Worm (Caenorhabditis elegans) whole organism, young adult: ENCODE results near the gene ZK1240.11.
"Not testable (repeated sequence)": the region's sequence is repeated elsewhere in the genome, so short reads cannot be mapped to it uniquely, and the experiment has no call there.

Experiments used
- B0019.2 ChIP-seq: fragments of 200-800 bp; sonication (Bioruptor generic); conservative IDR thresholded peaks from 2 replicates; pipeline ENCODE4 v1.3.6; 2022; ENCODE audit warnings: missing genetic modification reagents, missing genetic modification characterization, missing compliant biosample characterization
- B0261.1 ChIP-seq: sonication (generic microtip); optimal IDR thresholded peaks from 2 replicates; lab custom pipeline; 2016; ENCODE audit warnings: mild to moderate bottlenecking, missing genetic modification characterization, moderate library complexity, missing compliant biosample characterization
- D2030.7 ChIP-seq: fragments of 200-800 bp; sonication (Bioruptor generic); IDR thresholded peaks from 2 replicates; pipeline ENCODE4 v1.3.6; 2022; ENCODE audit warnings: missing genetic modification reagents, missing genetic modification characterization, missing compliant biosample characterization
- F23B12.7 ChIP-seq: sonication (generic microtip); optimal IDR thresholded peaks from 2 replicates; lab custom pipeline; 2017; ENCODE audit warnings: missing genetic modification characterization, mild to moderate bottlenecking, missing compliant biosample characterization, antibody characterized with exemption, moderate library complexity; ENCODE audit not compliant: insufficient read depth
- F33H1.4 ChIP-seq: fragments of 200-800 bp; sonication (Bioruptor generic); IDR thresholded peaks from 2 replicates; pipeline ENCODE4 v1.3.6; 2022; ENCODE audit warnings: missing genetic modification reagents, missing genetic modification characterization, missing compliant biosample characterization
- K12H6.12 ChIP-seq: fragments of 200-800 bp; sonication (Bioruptor generic); optimal IDR thresholded peaks from 2 replicates; lab custom pipeline; 2018; ENCODE audit warnings: mild to moderate bottlenecking, missing genetic modification characterization, missing compliant biosample characterization
- Y53F4B.3 ChIP-seq: fragments of 200-800 bp; sonication (Bioruptor generic); IDR thresholded peaks from 2 replicates; pipeline ENCODE4 v1.3.6; 2022; ENCODE audit warnings: missing genetic modification reagents, missing genetic modification characterization, missing compliant biosample characterization
- Y95B8A.8 ChIP-seq: fragments of 200-800 bp; sonication (Bioruptor generic); IDR thresholded peaks from 2 replicates; pipeline ENCODE4 v1.3.6; 2022; ENCODE audit warnings: missing genetic modification reagents, missing genetic modification characterization, missing compliant biosample characterization
- ZK185.1 ChIP-seq: sonication (generic microtip); optimal IDR thresholded peaks from 2 replicates; lab custom pipeline; 2016; ENCODE audit warnings: mild to moderate bottlenecking, missing genetic modification characterization, missing compliant biosample characterization; ENCODE audit not compliant: poor library complexity, severe bottlenecking
- ama-1 ChIP-seq, 3 experiments: fragments of 150-350 bp in 1 of 3; sonication (generic microtip) in 2 of 3; optimal IDR thresholded peaks; 2 replicates each; lab custom pipeline; 2014 to 2018; ENCODE audit warnings: missing biosample characterization in 2 of 3, missing genetic modification characterization in 2 of 3, missing genetic modification reagents in 2 of 3
- aptf-3 ChIP-seq: fragments of 200-800 bp; sonication (Bioruptor generic); IDR thresholded peaks from 2 replicates; pipeline ENCODE4 v1.3.6; 2022; ENCODE audit warnings: missing genetic modification characterization, missing compliant biosample characterization
- ccch-3 ChIP-seq: fragments of 200-800 bp; sonication (Bioruptor generic); optimal IDR thresholded peaks from 2 replicates; lab custom pipeline; 2018; ENCODE audit warnings: mild to moderate bottlenecking, missing genetic modification characterization, missing compliant biosample characterization
- cebp-1 ChIP-seq, 2 experiments: fragments of 200-800 bp in 1 of 2; sonication (Bioruptor generic) in 1 of 2; sonication (generic microtip) in 1 of 2; IDR thresholded peaks in 1 of 2; optimal IDR thresholded peaks in 1 of 2; 2 replicates each; pipeline versions ENCODE4 v1.3.6 to Lab custom; 2017 to 2022; ENCODE audit warnings: missing compliant biosample characterization in 2 of 2, missing genetic modification characterization in 2 of 2, mild to moderate bottlenecking in 1 of 2, missing genetic modification reagents in 1 of 2, moderate library complexity in 1 of 2
- ceh-40 ChIP-seq: fragments of 200-800 bp; sonication (Bioruptor generic); IDR thresholded peaks from 2 replicates; pipeline ENCODE4 v1.3.6; 2022; ENCODE audit warnings: missing genetic modification characterization, missing compliant biosample characterization
- ceh-79 ChIP-seq: sonication (generic microtip); optimal IDR thresholded peaks from 2 replicates; lab custom pipeline; 2017; ENCODE audit warnings: mild to moderate bottlenecking, missing genetic modification characterization, missing compliant biosample characterization
- die-1 ChIP-seq: sonication (generic microtip); optimal IDR thresholded peaks from 2 replicates; lab custom pipeline; 2016; ENCODE audit warnings: missing genotype, mild to moderate bottlenecking, missing genetic modification characterization, missing compliant biosample characterization
- dpl-1 ChIP-seq: fragments of 150-350 bp; optimal IDR thresholded peaks from 2 replicates; lab custom pipeline; 2014; ENCODE audit warnings: missing biosample characterization, missing genetic modification reagents, missing genetic modification characterization
- egl-18 ChIP-seq: fragments of 200-800 bp; sonication (Bioruptor generic); IDR thresholded peaks from 2 replicates; pipeline ENCODE4 v1.3.6; 2022; ENCODE audit warnings: missing genetic modification reagents, missing genetic modification characterization, missing compliant biosample characterization
- egrh-3 ChIP-seq: fragments of 200-800 bp; sonication (Bioruptor generic); IDR thresholded peaks from 2 replicates; pipeline ENCODE4 v1.3.6; 2022; ENCODE audit warnings: missing genetic modification reagents, missing genetic modification characterization, missing compliant biosample characterization
- ekl-4 ChIP-seq: fragments of 200-800 bp; sonication (Bioruptor generic); IDR thresholded peaks from 2 replicates; pipeline ENCODE4 v1.3.6; 2022; ENCODE audit warnings: missing genetic modification reagents, missing genetic modification characterization, missing compliant biosample characterization
- him-1 ChIP-seq: sonication (generic microtip); optimal IDR thresholded peaks from 2 replicates; lab custom pipeline; 2016; ENCODE audit warnings: missing genotype, missing genetic modification reagents, missing genetic modification characterization, missing compliant biosample characterization
- hmg-20 ChIP-seq: fragments of 200-800 bp; sonication (Bioruptor generic); IDR thresholded peaks from 2 replicates; pipeline ENCODE4 v1.3.6; 2022; ENCODE audit warnings: missing genetic modification reagents, missing genetic modification characterization, missing compliant biosample characterization
- lin-26 ChIP-seq: fragments of 200-800 bp; sonication (Bioruptor generic); IDR thresholded peaks from 2 replicates; pipeline ENCODE4 v1.3.6; 2022; ENCODE audit warnings: missing genetic modification reagents, missing genetic modification characterization, missing compliant biosample characterization
- lin-40 ChIP-seq: sonication (generic microtip); optimal IDR thresholded peaks from 2 replicates; lab custom pipeline; 2016; ENCODE audit warnings: missing genetic modification characterization, mild to moderate bottlenecking, missing compliant biosample characterization, missing genotype, missing genetic modification reagents
- lsl-1 ChIP-seq: fragments of 200-800 bp; sonication (Bioruptor generic); optimal IDR thresholded peaks from 2 replicates; lab custom pipeline; 2018; ENCODE audit warnings: mild to moderate bottlenecking, missing genetic modification characterization, moderate library complexity, missing compliant biosample characterization
- mel-28 ChIP-seq: sonication (generic microtip); optimal IDR thresholded peaks from 2 replicates; lab custom pipeline; 2016; ENCODE audit warnings: borderline replicate concordance, mild to moderate bottlenecking, missing genetic modification characterization, missing compliant biosample characterization
- nhr-80 ChIP-seq: sonication (generic microtip); optimal IDR thresholded peaks from 2 replicates; lab custom pipeline; 2016; ENCODE audit warnings: missing genetic modification characterization, missing compliant biosample characterization
- pha-4 ChIP-seq: fragments of 150-350 bp; sonication (generic microtip); optimal IDR thresholded peaks from 2 replicates; lab custom pipeline; 2014; ENCODE audit warnings: missing biosample characterization, missing genetic modification reagents, missing genetic modification characterization
- rpc-1 ChIP-seq, 2 experiments: fragments of 150-350 bp in 1 of 2; sonication (generic microtip) in 1 of 2; optimal IDR thresholded peaks; 2 replicates each; lab custom pipeline; 2014 to 2018; ENCODE audit warnings: missing biosample characterization in 1 of 2, missing genetic modification characterization in 1 of 2, missing genetic modification reagents in 1 of 2, missing genotype in 1 of 2
- snpc-3.4 ChIP-seq: sonication (generic microtip); optimal IDR thresholded peaks from 2 replicates; lab custom pipeline; 2017; ENCODE audit warnings: missing genetic modification characterization, mild to moderate bottlenecking, missing compliant biosample characterization, antibody characterized with exemption, moderate library complexity, missing genotype, missing genetic modification reagents
- tlf-1 ChIP-seq: fragments of 200-800 bp; sonication (Bioruptor generic); optimal IDR thresholded peaks from 2 replicates; lab custom pipeline; 2018; ENCODE audit warnings: mild to moderate bottlenecking, missing genetic modification characterization, missing compliant biosample characterization
- unc-62 ChIP-seq: fragments of 150-350 bp; optimal IDR thresholded peaks from 2 replicates; lab custom pipeline; 2014; ENCODE audit warnings: missing biosample characterization, missing genetic modification reagents, missing genetic modification characterization
- zfh-2 ChIP-seq: fragments of 200-800 bp; sonication (Bioruptor generic); conservative IDR thresholded peaks from 2 replicates; pipeline ENCODE4 v1.3.6; 2022; ENCODE audit warnings: missing genetic modification reagents, missing genetic modification characterization, missing compliant biosample characterization

ZK1240.11 gene

ce11 chrII:2282599-2282998 lies 42.5 kb upstream of the ZK1240.11 start, which contains the start of gene K09F6.9:
TSS of gene K09F6.9 (minus strand) at chrII:2282699.
- TF ChIP-seq him-1 (tag; lab: Kevin White, UChicago); lin-40 (tag; lab: Kevin White, UChicago); Y95B8A.8 (GFP tag; lab: Robert Waterston, UW): not testable (repeated sequence)

DNA sequence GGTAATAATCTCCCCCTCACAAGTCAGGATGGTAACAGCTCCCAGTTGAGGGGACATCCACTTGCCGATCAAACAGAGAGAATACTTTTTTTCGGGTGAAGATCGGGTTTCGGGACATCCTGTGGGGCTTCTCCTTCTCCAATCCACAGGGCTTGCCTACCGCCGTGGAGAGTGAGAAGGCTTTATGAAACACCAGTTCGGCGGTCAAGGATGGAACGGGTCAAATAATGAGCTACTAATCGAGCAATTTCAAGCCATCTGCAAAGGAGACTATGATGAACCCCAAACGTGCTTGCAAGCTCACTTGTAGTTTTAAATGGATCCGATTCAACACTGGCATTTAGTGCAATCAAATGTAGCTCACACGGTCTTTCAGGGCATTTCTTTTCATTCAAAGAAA lies 40.4 kb upstream of the ZK1240.11 start:
- TF ChIP-seq aptf-3 (GFP tag; lab: Robert Waterston, UW) (no peak), zfh-2 (0 out of 2 replicates have a peak, but pooled peaks have one; percentile 26)

DNA sequence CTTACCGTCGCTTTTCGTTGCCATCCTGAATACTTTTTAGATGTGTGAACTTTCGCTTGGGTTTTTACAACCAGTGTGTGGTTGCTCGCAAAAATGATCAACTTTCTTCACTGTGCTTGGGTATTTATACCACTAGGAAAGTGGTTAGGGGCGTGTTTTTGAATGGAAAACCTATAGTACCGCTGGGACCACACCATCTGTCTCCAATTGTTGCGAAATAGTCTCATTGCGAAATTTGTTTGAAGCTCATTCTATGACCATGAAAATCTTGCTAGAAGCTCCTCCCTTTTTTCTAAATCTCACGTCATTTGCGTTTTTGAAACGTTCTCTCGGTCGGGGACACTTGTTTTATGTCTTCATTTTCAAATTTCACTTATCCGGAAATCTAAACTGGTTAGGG lies 36.3 kb upstream of the ZK1240.11 start, which contains the start of the genes K09F6.10 and K09F6.13:
TSS of gene K09F6.10 (minus strand) at position 86 of the 400 bp plus-strand sequence.
TSS of gene K09F6.13 (plus strand) at position 317 of the 400 bp plus-strand sequence.
- TF ChIP-seq ZK185.1 (tag; lab: Kevin White, UChicago) (no peak), egrh-3 (GFP tag; lab: Robert Waterston, UW) (no peak), cebp-1 (GFP tag; IDR thresholded peaks at IDR 0.05; lab: Robert Waterston, UW) (peak; percentile 80), cebp-1 (tag; optimal IDR thresholded peaks at IDR 0.05; lab: Kevin White, UChicago) (peak; percentile 91), hmg-20 (GFP tag; lab: Robert Waterston, UW) (no peak)
- TF ChIP-seq, all 124 proteins: peak for 1

DNA sequence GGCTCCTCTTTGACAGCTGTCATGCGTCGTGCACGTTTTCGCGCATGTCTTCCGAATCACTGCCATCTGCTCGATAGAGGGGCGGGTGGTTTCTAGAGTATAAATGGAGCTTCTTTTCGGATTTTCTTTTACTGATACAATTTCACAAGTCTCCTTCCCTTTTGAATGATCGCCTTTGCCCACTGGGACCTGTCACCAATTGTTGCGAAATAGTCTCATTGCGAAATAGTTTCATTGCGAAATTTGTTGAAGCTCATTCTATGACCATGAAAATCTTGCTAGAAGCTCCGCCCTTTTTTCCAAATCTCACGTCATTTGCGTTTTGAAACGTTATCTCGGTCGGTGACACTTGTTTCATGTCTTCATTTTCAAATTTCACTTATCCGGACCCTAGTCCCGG lies 35.6 kb upstream of the ZK1240.11 start:
- TF ChIP-seq cebp-1 (GFP tag; IDR thresholded peaks at IDR 0.05; lab: Robert Waterston, UW) = peak; percentile 94
- TF ChIP-seq cebp-1 (tag; optimal IDR thresholded peaks at IDR 0.05; lab: Kevin White, UChicago) = peak; percentile 99
- peak; percentile 18 for TF ChIP-seq K12H6.12
- no peak for TF ChIP-seq die-1 (tag; lab: Kevin White, UChicago)

ce11 chrII:2292027-2292426 lies 33.0 kb upstream of the ZK1240.11 start, which contains the start of gene K09F6.7:
TSS of gene K09F6.7 (minus strand) at chrII:2292127.
- TF ChIP-seq B0019.2 = no peak
- no peak for TF ChIP-seq cebp-1 (GFP tag; IDR thresholded peaks at IDR 0.05; lab: Robert Waterston, UW)
- no peak for TF ChIP-seq cebp-1 (tag; optimal IDR thresholded peaks at IDR 0.05; lab: Kevin White, UChicago)
- no peak for TF ChIP-seq lin-26
- no peak for TF ChIP-seq Y53F4B.3 (GFP tag; lab: Robert Waterston, UW)
- TF ChIP-seq ama-1 (optimal IDR thresholded peaks at IDR 0.05; lab: Kevin White, UChicago) = no peak
- no peak for TF ChIP-seq ama-1 (GFP tag; optimal IDR thresholded peaks at IDR 0.05; lab: Kevin White, UChicago)
- no peak for TF ChIP-seq K12H6.12
- TF ChIP-seq die-1 (tag; lab: Kevin White, UChicago) = no peak
- TF ChIP-seq mel-28 (tag; lab: Kevin White, UChicago) = no peak
- no peak for TF ChIP-seq ceh-79
- TF ChIP-seq ekl-4 (GFP tag; lab: Robert Waterston, UW) = no peak

ce11 chrII:2292549-2292948 lies 32.5 kb upstream of the ZK1240.11 start:
- no peak for TF ChIP-seq unc-62 (GFP tag; lab: Kevin White, UChicago)
- TF ChIP-seq nhr-80 (tag; lab: Kevin White, UChicago) = peak; percentile 48
- TF ChIP-seq, all 124 proteins: peak for 1

ce11 chrII:2295817-2296315 lies 29.2 kb upstream of the ZK1240.11 start, which contains the start of gene fbxc-25:
TSS of gene fbxc-25 (minus strand) at chrII:2296265.
- TF ChIP-seq pha-4 (tag; lab: Kevin White, UChicago) (no peak), lsl-1 (GFP tag; lab: Kevin White, UChicago) (no peak), F23B12.7 (tag; lab: Kevin White, UChicago) (no peak), tlf-1 (GFP tag; lab: Kevin White, UChicago) (no peak), dpl-1 (GFP tag; lab: Kevin White, UChicago) (no peak), snpc-3.4 (tag; lab: Kevin White, UChicago) (no peak), ccch-3 (GFP tag; lab: Kevin White, UChicago) (no peak), hmg-20 (GFP tag; lab: Robert Waterston, UW) (no peak), ceh-40 (GFP tag; lab: Robert Waterston, UW) (no peak), rpc-1 (optimal IDR thresholded peaks at IDR 0.05; lab: Kevin White, UChicago) (no peak), rpc-1 (tag; optimal IDR thresholded peaks at IDR 0.05; lab: Kevin White, UChicago) (no peak), D2030.7 (GFP tag; lab: Robert Waterston, UW) (no peak), F33H1.4 (GFP tag; lab: Robert Waterston, UW) (no peak), egl-18 (GFP tag; lab: Robert Waterston, UW) (no peak), B0261.1 (tag; lab: Kevin White, UChicago) (no peak)
